Worm (Caenorhabditis elegans) whole organism, mixed stage, embryonic: ENCODE measurements around the gene lmtr-3.

Experiments
- ces-1 ChIP-seq: fragments of 150-350 bp; optimal IDR thresholded peaks from 2 replicates; lab custom pipeline; 2014; ENCODE audit warnings: missing biosample characterization, missing genetic modification reagents, missing genetic modification characterization
- hlh-1 ChIP-seq: fragments of 150-350 bp; optimal IDR thresholded peaks from 2 replicates; lab custom pipeline; 2014; ENCODE audit warnings: missing biosample characterization, missing genetic modification reagents, missing genetic modification characterization
- lsy-2 ChIP-seq: fragments of 150-350 bp; optimal IDR thresholded peaks from 2 replicates; lab custom pipeline; 2014; ENCODE audit warnings: missing biosample characterization, missing genetic modification characterization
- mls-2 ChIP-seq: sonication (generic microtip); optimal IDR thresholded peaks from 2 replicates; lab custom pipeline; 2016; ENCODE audit warnings: mild to moderate bottlenecking, missing genetic modification characterization, moderate library complexity, missing compliant biosample characterization
- nhr-28 ChIP-seq: fragments of 150-350 bp; optimal IDR thresholded peaks from 2 replicates; lab custom pipeline; 2014; ENCODE audit warnings: missing biosample characterization, missing genetic modification characterization
- nhr-76 ChIP-seq: sonication (generic microtip); optimal IDR thresholded peaks from 2 replicates; lab custom pipeline; 2017; ENCODE audit warnings: missing biosample characterization, missing genetic modification characterization
- pha-4 ChIP-seq: fragments of 150-350 bp; optimal IDR thresholded peaks from 2 replicates; lab custom pipeline; 2018; ENCODE audit warnings: missing biosample characterization, missing genetic modification reagents, missing genetic modification characterization
- snpc-4 ChIP-seq: fragments of 150-350 bp; optimal IDR thresholded peaks from 2 replicates; lab custom pipeline; 2014; ENCODE audit warnings: missing biosample characterization, missing genetic modification characterization
- unc-120 ChIP-seq: sonication (generic microtip); optimal IDR thresholded peaks from 2 replicates; lab custom pipeline; 2017; ENCODE audit warnings: missing genetic modification characterization, missing compliant biosample characterization; ENCODE audit not compliant: poor library complexity, severe bottlenecking
- ztf-11 ChIP-seq: fragments of 150-350 bp; optimal IDR thresholded peaks from 2 replicates; lab custom pipeline; 2014; ENCODE audit warnings: missing biosample characterization, missing genetic modification characterization

DNA sequence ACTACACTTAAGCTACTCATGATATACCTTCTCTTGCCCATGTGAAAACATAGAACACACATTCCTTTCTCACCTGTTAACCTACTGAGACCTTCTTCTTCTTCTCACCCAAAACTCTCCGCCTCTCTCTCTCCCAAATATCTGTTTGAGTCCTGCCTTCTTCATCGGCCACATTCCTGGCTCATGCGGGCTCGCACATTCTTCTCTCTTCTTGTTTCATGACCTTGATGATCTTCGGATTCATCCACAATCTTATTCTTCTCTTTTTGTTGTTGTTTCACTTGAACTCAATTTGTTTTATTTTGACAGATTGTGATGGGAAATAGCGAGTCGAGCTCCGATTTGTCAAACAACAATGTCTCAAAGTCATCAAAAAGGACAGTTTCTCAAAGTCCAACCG, 47.9 kb downstream of the lmtr-3 start, which contains the start of gene T19C4.5:
- TF ChIP-seq snpc-4 (tag; lab: Kevin White, UChicago) (no peak), lsy-2 (tag; lab: Kevin White, UChicago) (no peak), unc-120 (tag; lab: Kevin White, UChicago) (no peak), nhr-76 (tag; lab: Kevin White, UChicago) (no peak), pha-4 (tag; lab: Kevin White, UChicago) (no peak), hlh-1 (tag; lab: Kevin White, UChicago) (no peak), ces-1 (GFP tag; lab: Kevin White, UChicago) (no peak), nhr-28 (tag; lab: Kevin White, UChicago) (no peak), ztf-11 (tag; lab: Kevin White, UChicago) (no peak), mls-2 (no peak)
